Fruit fly (Drosophila melanogaster) whole organism, wandering third instar larva: ENCODE data around the gene CG1113.

ENCODE experiments used
- CG9705 ChIP-seq: fragments of 200-800 bp; sonication (Bioruptor generic); optimal IDR thresholded peaks from 2 replicates; lab custom pipeline; 2018; ENCODE audit warnings: missing biosample characterization, mild to moderate bottlenecking, missing genetic modification characterization
- Dfd ChIP-seq: fragments of >200 bp; optimal IDR thresholded peaks from 2 replicates; lab custom pipeline; 2017; ENCODE audit warnings: missing biosample characterization, missing genetic modification characterization
- Hnf4 ChIP-seq: fragments of 200-800 bp; sonication (Bioruptor generic); optimal IDR thresholded peaks from 2 replicates; lab custom pipeline; 2016; ENCODE audit warnings: missing biosample characterization, mild to moderate bottlenecking, missing genetic modification characterization
- Jra ChIP-seq: sonication (Bioruptor generic); optimal IDR thresholded peaks from 2 replicates; lab custom pipeline; 2016; ENCODE audit warnings: missing biosample characterization, missing genetic modification characterization
- dmrt93B ChIP-seq: fragments of 200-800 bp; sonication (Bioruptor generic); optimal IDR thresholded peaks from 2 replicates; lab custom pipeline; 2018; ENCODE audit warnings: missing biosample characterization, mild to moderate bottlenecking, missing genetic modification characterization
- ey ChIP-seq: fragments of 200-800 bp; sonication (Bioruptor generic); optimal IDR thresholded peaks from 2 replicates; lab custom pipeline; 2016; ENCODE audit warnings: missing biosample characterization, missing genetic modification characterization
- foxo ChIP-seq, 2 experiments: fragments of 200-800 bp; sonication (Bioruptor generic); optimal IDR thresholded peaks; 2 replicates in 1 of 2; 3 replicates in 1 of 2; lab custom pipeline; 2016 to 2017; ENCODE audit warnings: missing biosample characterization in 2 of 2, missing genetic modification characterization in 2 of 2
- fru ChIP-seq: fragments of 200-800 bp; sonication (Bioruptor generic); optimal IDR thresholded peaks from 3 replicates; lab custom pipeline; 2016; ENCODE audit warnings: missing biosample characterization, mild to moderate bottlenecking, missing genetic modification characterization
- h ChIP-seq: fragments of 200-800 bp; sonication (Bioruptor generic); optimal IDR thresholded peaks from 3 replicates; lab custom pipeline; 2016; ENCODE audit warnings: missing biosample characterization, mild to moderate bottlenecking, missing genetic modification characterization
- lola ChIP-seq: fragments of >200 bp; optimal IDR thresholded peaks from 2 replicates; lab custom pipeline; 2017; ENCODE audit warnings: missing biosample characterization, missing genetic modification characterization
- pan ChIP-seq: fragments of >200 bp; optimal IDR thresholded peaks from 2 replicates; lab custom pipeline; 2017
- psq ChIP-seq: fragments of 200-800 bp; sonication (Bioruptor generic); optimal IDR thresholded peaks from 3 replicates; lab custom pipeline; 2017; ENCODE audit warnings: missing biosample characterization, mild to moderate bottlenecking, missing genetic modification characterization, moderate library complexity
- usp ChIP-seq: fragments of >200 bp; optimal IDR thresholded peaks from 2 replicates; lab custom pipeline; 2017; ENCODE audit warnings: missing biosample characterization, missing genetic modification characterization
- woc ChIP-seq: sonication (Bioruptor generic); optimal IDR thresholded peaks from 2 replicates; lab custom pipeline; 2016; ENCODE audit warnings: missing biosample characterization, mild to moderate bottlenecking, missing genetic modification characterization

- TF ChIP-seq foxo (GFP tag; optimal IDR thresholded peaks at IDR 0.05; lab: Kevin White, UChicago) (no peak), pan (lab: Kevin White, UChicago) (no peak), woc (no peak), fru (GFP tag; lab: Kevin White, UChicago) (no peak), Dfd (GFP tag; lab: Kevin White, UChicago) (no peak), CG9705 (no peak), h (GFP tag; lab: Kevin White, UChicago) (peak; percentile 22), Hnf4 (GFP tag; lab: Kevin White, UChicago) (no peak), lola (GFP tag; lab: Kevin White, UChicago) (no peak), psq (GFP tag; lab: Kevin White, UChicago) (no peak), usp (GFP tag; lab: Kevin White, UChicago) (no peak), Jra (GFP tag; lab: Kevin White, UChicago) (no peak), dmrt93B (GFP tag; lab: Kevin White, UChicago) (no peak), ey (GFP tag; lab: Kevin White, UChicago) (no peak)
Measured at dm6 chr3R:5279609-5280164, 26.7 kb downstream of the CG1113 start.
